Worm (Caenorhabditis elegans): ENCODE measurements around the gene nep-26.

Gene nep-26

ce11 chrII:10234398-10234797, 65.5 kb downstream of the nep-26 start, which contains the start of gene ubxn-5:
Gene ubxn-5, minus strand, starts transcription at chrII:10234498.
- TF ChIP-seq eor-1 (tag; optimal IDR thresholded peaks at IDR 0.05) (no peak), fos-1 (tag; optimal IDR thresholded peaks at IDR 0.05) (no peak)

All from whole organism, L3 larva.